Fruit fly (Drosophila melanogaster) S2 (cell line): ENCODE measurements around the gene PIG-S.

ENCODE experiments used
- CG8478 ChIP-seq: fragments of >200 bp; optimal IDR thresholded peaks from 2 replicates; lab custom pipeline; 2018
- CTCF ChIP-seq, 2 experiments: fragments of >200 bp; optimal IDR thresholded peaks; 2 replicates each; lab custom pipeline; 2018

DNA sequence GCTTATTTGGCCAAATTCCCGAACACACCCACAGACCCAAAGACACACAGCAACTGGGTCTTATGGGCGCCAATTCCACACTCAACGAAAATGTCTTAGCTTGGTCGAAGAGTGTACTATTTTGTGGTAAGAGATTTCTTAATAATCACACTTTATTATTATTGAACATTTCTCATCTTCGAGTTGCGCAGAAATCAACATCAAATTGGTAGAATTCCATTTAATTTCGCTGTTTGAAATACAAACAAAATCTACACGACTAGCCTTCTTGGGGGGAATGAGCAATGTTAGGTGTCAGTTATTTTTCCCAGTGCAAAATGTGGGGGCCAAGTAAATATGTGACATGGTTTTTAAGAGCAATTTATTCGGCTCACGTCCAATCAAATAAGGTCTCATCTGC is 26.7 kb downstream of the PIG-S start:
- TF ChIP-seq CG8478 (lab: Kevin White, UChicago) (no peak), CTCF (optimal IDR thresholded peaks at IDR 0.05; lab: Kevin White, UChicago) (no peak)
